Fruit fly (Drosophila melanogaster) Kc167 (cell line): ENCODE data around the gene Hus1-like.

Source experiments
- Myc ChIP-seq: fragments of >200 bp; optimal IDR thresholded peaks from 2 replicates; lab custom pipeline; 2017; ENCODE audit warnings: missing external identifiers
- h ChIP-seq: fragments of >200 bp; optimal IDR thresholded peaks from 3 replicates; lab custom pipeline; 2018; ENCODE audit warnings: missing external identifiers

DNA sequence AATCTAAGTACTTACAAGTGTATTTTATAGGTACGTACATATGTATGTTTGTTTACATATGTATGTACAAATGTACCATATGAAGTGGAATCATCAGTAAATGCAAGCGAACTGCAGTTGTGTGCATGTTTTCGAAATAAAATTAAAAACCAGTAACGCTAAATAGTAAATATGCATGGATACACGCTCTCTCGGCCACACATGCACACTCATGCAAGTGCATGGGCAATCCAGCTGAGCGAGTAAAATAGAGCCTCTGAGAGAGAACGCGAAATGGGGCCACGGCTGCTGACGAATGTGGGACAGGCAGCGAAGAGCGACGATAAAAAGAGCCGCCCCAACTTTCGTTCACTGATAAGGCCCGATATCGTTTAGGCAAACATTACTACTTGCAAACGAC lies 4.3 kb downstream of the Hus1-like start:
- TF ChIP-seq h (lab: Kevin White, UChicago) (no peak), Myc (no peak)
